Worm (Caenorhabditis elegans) whole organism, L2 larva: ENCODE measurements around the gene sri-51.
"Not testable (repeated sequence)": the region's sequence is repeated elsewhere in the genome, so short reads cannot be mapped to it uniquely, and the experiment has no call there.

ENCODE experiments used
- ama-1 ChIP-seq: fragments of 150-350 bp; optimal IDR thresholded peaks from 2 replicates; lab custom pipeline; 2018; ENCODE audit warnings: inconsistent platforms
- blmp-1 ChIP-seq: sonication (generic microtip); optimal IDR thresholded peaks from 2 replicates; lab custom pipeline; 2017; ENCODE audit warnings: missing genetic modification characterization, mild to moderate bottlenecking, missing compliant biosample characterization, antibody characterized with exemption, moderate library complexity; ENCODE audit not compliant: insufficient read depth
- crh-2 ChIP-seq: sonication (generic microtip); optimal IDR thresholded peaks from 2 replicates; lab custom pipeline; 2017; ENCODE audit warnings: missing biosample characterization, missing genetic modification characterization
- elt-3 ChIP-seq: sonication (generic microtip); optimal IDR thresholded peaks from 2 replicates; lab custom pipeline; 2017; ENCODE audit warnings: missing biosample characterization, missing genetic modification characterization
- lin-39 ChIP-seq: fragments of 150-350 bp; optimal IDR thresholded peaks from 2 replicates; lab custom pipeline; 2014; ENCODE audit warnings: missing biosample characterization, missing genetic modification reagents, missing genetic modification characterization
- nhr-10 ChIP-seq: sonication (generic microtip); optimal IDR thresholded peaks from 2 replicates; lab custom pipeline; 2017; ENCODE audit warnings: missing biosample characterization, missing genetic modification characterization
- nhr-237 ChIP-seq: fragments of 150-350 bp; optimal IDR thresholded peaks from 2 replicates; lab custom pipeline; 2014; ENCODE audit warnings: missing biosample characterization, missing genetic modification characterization
- sma-9 ChIP-seq, 2 experiments: fragments of 150-350 bp in 1 of 2; sonication (generic microtip) in 1 of 2; optimal IDR thresholded peaks; 2 replicates each; lab custom pipeline; 2014 to 2016; ENCODE audit warnings: missing genetic modification characterization in 2 of 2, mild to moderate bottlenecking in 1 of 2, missing biosample characterization in 1 of 2, missing compliant biosample characterization in 1 of 2, missing genetic modification reagents in 1 of 2, moderate library complexity in 1 of 2

DNA sequence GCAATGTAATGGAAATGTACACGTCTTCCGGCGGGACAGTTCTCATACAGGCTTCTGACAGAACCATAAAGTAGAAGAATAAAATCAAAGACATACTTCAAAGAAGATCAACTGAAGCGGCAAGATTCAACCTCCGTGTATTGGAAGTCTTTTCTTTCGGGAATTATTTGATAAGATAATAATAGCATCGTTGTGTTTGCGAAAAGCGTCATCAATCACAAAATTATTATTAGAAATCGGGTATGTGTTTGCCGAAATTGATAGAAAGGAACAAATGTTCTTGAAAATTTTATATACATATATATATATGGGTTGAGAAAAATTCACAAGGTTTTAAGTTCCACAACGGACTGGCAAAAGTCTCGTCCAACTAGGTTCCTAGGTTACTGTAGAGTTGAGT lies 7.4 kb downstream of the sri-51 start, which contains the start of gene Y27F2A.9:
- not testable (repeated sequence) for TF ChIP-seq nhr-10 (tag; lab: Kevin White, UChicago); ama-1; nhr-237; lin-39 (tag; lab: Kevin White, UChicago); blmp-1 (tag; lab: Kevin White, UChicago); crh-2 (tag; lab: Kevin White, UChicago); elt-3 (tag; lab: Kevin White, UChicago); sma-9 (GFP tag; optimal IDR thresholded peaks at IDR 0.05; lab: Kevin White, UChicago); sma-9 (tag; optimal IDR thresholded peaks at IDR 0.05; lab: Kevin White, UChicago)
